Fruit fly (Drosophila melanogaster): Measurements from ENCODE around the gene CG31697.

The CG31697 gene

DNA sequence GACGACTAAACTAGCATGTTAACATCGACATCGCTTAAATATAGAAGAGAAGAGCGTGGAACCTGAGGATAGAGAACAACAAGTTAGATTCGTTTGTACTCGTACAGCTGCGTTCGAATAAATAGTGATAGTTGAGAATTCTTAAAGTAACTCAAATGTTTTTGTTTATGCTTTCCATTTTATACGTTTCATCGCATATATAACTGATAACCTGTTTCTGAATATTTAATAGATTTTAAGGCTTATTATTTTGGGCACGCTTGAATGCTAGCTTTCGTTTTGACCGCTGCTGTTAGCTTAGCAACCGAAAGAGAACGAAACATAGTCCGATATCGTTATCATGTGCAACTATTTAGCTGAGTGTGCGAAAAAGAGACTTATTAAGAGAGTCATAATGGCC, 6.9 kb upstream of the CG31697 start (continued):
- TF ChIP-seq CG8290 (GFP tag; optimal IDR thresholded peaks at IDR 0.05) (peak; percentile 24), CG8290 (tag; optimal IDR thresholded peaks at IDR 0.05) (peak in 1 of 2 experiments; percentile 97), tin (GFP tag; optimal IDR thresholded peaks at IDR 0.05) (peak; percentile 90), CG3838 (GFP tag; optimal IDR thresholded peaks at IDR 0.05) (peak; percentile 79), insv (GFP tag; optimal IDR thresholded peaks at IDR 0.05) (peak; percentile 11 to 38), CG10321 (GFP tag; IDR thresholded peaks at IDR 0.05) (peak; percentile 75), lilli (GFP tag; optimal IDR thresholded peaks at IDR 0.05) (peak; percentile 99), CG3065 (GFP tag; optimal IDR thresholded peaks at IDR 0.05) (peak; percentile 74), inv (GFP tag; IDR thresholded peaks at IDR 0.05; ENCODE audit: partially characterized antibody) (no peak), dimm (GFP tag; IDR thresholded peaks at IDR 0.05) (peak; percentile 59), HLH54F (GFP tag; optimal IDR thresholded peaks at IDR 0.05) (peak; percentile 96), CG8281 (tag; optimal IDR thresholded peaks at IDR 0.05) (peak; percentile 80), ato (GFP tag; IDR thresholded peaks at IDR 0.05; ENCODE audit: partially characterized antibody) (no peak), Med (GFP tag) (peak; percentile 100), NC2β (GFP tag; optimal IDR thresholded peaks at IDR 0.05) (peak; percentile 85), CG17186 (GFP tag; optimal IDR thresholded peaks at IDR 0.05) (no peak), CG14014 (GFP tag; IDR thresholded peaks at IDR 0.05) (peak; percentile 98), CG6689 (GFP tag; IDR thresholded peaks at IDR 0.05) (peak; percentile 92), D19B (GFP tag; optimal IDR thresholded peaks at IDR 0.05) (peak; percentile 93), Ptx1 (GFP tag; IDR thresholded peaks at IDR 0.05) (peak; percentile 97), CG12155 (GFP tag; optimal IDR thresholded peaks at IDR 0.05) (peak; percentile 95), CG18764 (GFP tag; optimal IDR thresholded peaks at IDR 0.05) (peak; percentile 79), vvl (GFP tag; IDR thresholded peaks at IDR 0.05) (peak; percentile 97), ab (GFP tag; optimal IDR thresholded peaks at IDR 0.05) (peak; percentile 88), CG2875 (GFP tag; optimal IDR thresholded peaks at IDR 0.05) (peak; percentile 60), Hr39 (optimal IDR thresholded peaks at IDR 0.05) (no peak), Ssrp (tag; optimal IDR thresholded peaks at IDR 0.05) (peak; percentile 73), Fer2 (tag; optimal IDR thresholded peaks at IDR 0.05) (peak; percentile 93), Atf-2 (GFP tag; optimal IDR thresholded peaks at IDR 0.05) (peak; percentile 88), slou (GFP tag; optimal IDR thresholded peaks at IDR 0.05) (peak; percentile 89), CG12391 (tag; optimal IDR thresholded peaks at IDR 0.05) (peak; percentile 97), p53 (GFP tag; optimal IDR thresholded peaks at IDR 0.05) (peak; percentile 29), CG34376 (GFP tag; optimal IDR thresholded peaks at IDR 0.05) (peak; percentile 98), CG7928 (GFP tag; optimal IDR thresholded peaks at IDR 0.05) (peak; percentile 81), toy (GFP tag; IDR thresholded peaks at IDR 0.05) (peak; percentile 92), trh (GFP tag; optimal IDR thresholded peaks at IDR 0.05) (peak; percentile 77), CG31224 (GFP tag; IDR thresholded peaks at IDR 0.05) (peak; percentile 94), CTCF (GFP tag; optimal IDR thresholded peaks at IDR 0.05) (peak; percentile 45), wor (GFP tag; IDR thresholded peaks at IDR 0.05) (peak; percentile 80), ttk (GFP tag; IDR thresholded peaks at IDR 0.05) (peak; percentile 84), pan (optimal IDR thresholded peaks at IDR 0.05) (no peak), pan (GFP tag; optimal IDR thresholded peaks at IDR 0.05 in 1 of 2, IDR thresholded peaks at IDR 0.05 in 1 of 2) (peak in 1 of 2 experiments; percentile 98), CG14441 (GFP tag; IDR thresholded peaks at IDR 0.05) (peak; percentile 97), Dp (GFP tag; optimal IDR thresholded peaks at IDR 0.05) (peak; percentile 5), Sin3A (optimal IDR thresholded peaks at IDR 0.05) (no peak), Lhr (GFP tag; optimal IDR thresholded peaks at IDR 0.05) (peak; percentile 25), lbe (GFP tag; optimal IDR thresholded peaks at IDR 0.05) (peak; percentile 75), Oli (tag; optimal IDR thresholded peaks at IDR 0.05) (peak; percentile 92), CG32772 (GFP tag; IDR thresholded peaks at IDR 0.05) (peak; percentile 93), Poxn (GFP tag; IDR thresholded peaks at IDR 0.05) (peak; percentile 96), CG30403 (GFP tag; optimal IDR thresholded peaks at IDR 0.05) (peak; percentile 96), wdn (GFP tag; IDR thresholded peaks at IDR 0.05) (peak; percentile 96), tx (GFP tag; optimal IDR thresholded peaks at IDR 0.05) (peak; percentile 93), gem (tag; optimal IDR thresholded peaks at IDR 0.05) (peak; percentile 97)

Data from whole organism, embryonic.